Worm (Caenorhabditis elegans): Measurements from ENCODE around the gene C16D9.4.

ce11 chrV:8210527-8210926 is 32.2 kb downstream of the C16D9.4 start:
- no peak for TF ChIP-seq tbp1 (GFP tag; optimal IDR thresholded peaks at IDR 0.05)
- no peak for TF ChIP-seq him-1 (tag; optimal IDR thresholded peaks at IDR 0.05)
- no peak for TF ChIP-seq madf-10 (tag; optimal IDR thresholded peaks at IDR 0.05)
- TF ChIP-seq cebp-1 (GFP tag; IDR thresholded peaks at IDR 0.05): no peak
- no peak for TF ChIP-seq cebp-1 (tag; optimal IDR thresholded peaks at IDR 0.05)
- no peak for TF ChIP-seq nhr-120 (GFP tag; IDR thresholded peaks at IDR 0.05)
- TF ChIP-seq nhr-90 (tag; optimal IDR thresholded peaks at IDR 0.05): no peak
- TF ChIP-seq snpc-4 (GFP tag; optimal IDR thresholded peaks at IDR 0.05): no peak
- TF ChIP-seq snpc-4 (tag; optimal IDR thresholded peaks at IDR 0.05): no peak
- no peak for TF ChIP-seq C17E4.6 (GFP tag; IDR thresholded peaks at IDR 0.05)
- TF ChIP-seq ceh-91 (GFP tag; IDR thresholded peaks at IDR 0.05): no peak
